Worm (Caenorhabditis elegans) whole organism, mixed stage, embryonic: Measurements from ENCODE around the gene C17B7.15.

ENCODE experiments used
- ceh-39 ChIP-seq: fragments of 150-350 bp; optimal IDR thresholded peaks from 2 replicates; lab custom pipeline; 2014; ENCODE audit warnings: missing biosample characterization, missing genetic modification characterization
- ces-1 ChIP-seq: fragments of 150-350 bp; optimal IDR thresholded peaks from 2 replicates; lab custom pipeline; 2014; ENCODE audit warnings: missing biosample characterization, missing genetic modification reagents, missing genetic modification characterization
- elt-3 ChIP-seq: fragments of 150-350 bp; optimal IDR thresholded peaks from 2 replicates; lab custom pipeline; 2014; ENCODE audit warnings: missing biosample characterization, missing genetic modification characterization
- flh-1 ChIP-seq: fragments of 200-800 bp; sonication (Bioruptor generic); optimal IDR thresholded peaks from 2 replicates; lab custom pipeline; 2018; ENCODE audit warnings: mild to moderate bottlenecking, missing genetic modification characterization, moderate library complexity, missing compliant biosample characterization
- lin-13 ChIP-seq: fragments of 150-350 bp; optimal IDR thresholded peaks from 2 replicates; lab custom pipeline; 2014; ENCODE audit warnings: missing biosample characterization, missing genetic modification characterization
- lin-32 ChIP-seq: fragments of 200-800 bp; sonication (Bioruptor generic); optimal IDR thresholded peaks from 2 replicates; lab custom pipeline; 2018; ENCODE audit warnings: mild to moderate bottlenecking, missing genetic modification characterization, missing compliant biosample characterization
- lsy-2 ChIP-seq: fragments of 150-350 bp; optimal IDR thresholded peaks from 2 replicates; lab custom pipeline; 2014; ENCODE audit warnings: missing biosample characterization, missing genetic modification characterization
- nhr-237 ChIP-seq: fragments of 150-350 bp; optimal IDR thresholded peaks from 2 replicates; lab custom pipeline; 2014; ENCODE audit warnings: missing biosample characterization, missing genetic modification characterization
- nhr-28 ChIP-seq: fragments of 150-350 bp; optimal IDR thresholded peaks from 2 replicates; lab custom pipeline; 2014; ENCODE audit warnings: missing biosample characterization, missing genetic modification characterization
- nhr-76 ChIP-seq: sonication (generic microtip); optimal IDR thresholded peaks from 2 replicates; lab custom pipeline; 2017; ENCODE audit warnings: missing biosample characterization, missing genetic modification characterization
- snpc-4 ChIP-seq: fragments of 150-350 bp; optimal IDR thresholded peaks from 2 replicates; lab custom pipeline; 2014; ENCODE audit warnings: missing biosample characterization, missing genetic modification characterization
- tbx-8 ChIP-seq: fragments of 200-800 bp; sonication (Bioruptor generic); optimal IDR thresholded peaks from 2 replicates; lab custom pipeline; 2018; ENCODE audit warnings: mild to moderate bottlenecking, missing genetic modification characterization, moderate library complexity, missing compliant biosample characterization
- unc-62 ChIP-seq: fragments of 150-350 bp; optimal IDR thresholded peaks from 2 replicates; lab custom pipeline; 2014; ENCODE audit warnings: missing biosample characterization, missing genetic modification reagents, missing genetic modification characterization

DNA sequence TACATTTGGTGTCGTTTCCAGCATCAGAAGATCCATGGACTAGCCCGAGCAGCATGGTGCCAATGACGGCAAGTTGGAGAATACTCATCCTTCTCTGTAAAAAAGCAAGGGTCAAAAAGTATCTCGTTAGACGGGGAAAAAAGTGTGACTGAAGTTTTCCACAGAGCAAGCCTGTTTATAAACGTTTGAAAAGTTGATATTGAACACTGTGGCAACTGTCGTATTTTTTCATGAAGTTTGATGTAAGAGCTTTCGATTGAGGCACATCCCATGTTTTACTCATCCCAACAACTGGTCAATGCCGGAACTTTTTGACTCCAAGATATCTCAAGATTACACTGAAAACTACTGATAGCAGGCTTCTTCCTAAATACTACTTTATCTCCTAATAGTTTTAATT is 31.0 kb upstream of the C17B7.15 start, which contains the start of gene F35F10.13:
- TF ChIP-seq elt-3 (tag; lab: Kevin White, UChicago) (no peak), unc-62 (GFP tag; lab: Kevin White, UChicago) (no peak), nhr-237 (tag; lab: Kevin White, UChicago) (no peak), lin-32 (no peak), ces-1 (GFP tag; lab: Kevin White, UChicago) (no peak), ceh-39 (tag; lab: Kevin White, UChicago) (no peak), nhr-28 (tag; lab: Kevin White, UChicago) (no peak), flh-1 (GFP tag; lab: Kevin White, UChicago) (no peak), snpc-4 (tag; lab: Kevin White, UChicago) (no peak), lin-13 (tag; lab: Kevin White, UChicago) (no peak), nhr-76 (tag; lab: Kevin White, UChicago) (no peak), tbx-8 (GFP tag; lab: Kevin White, UChicago) (no peak), lsy-2 (tag; lab: Kevin White, UChicago) (no peak)
